Worm (Caenorhabditis elegans) whole organism, midembryonic: ENCODE data around the gene gst-22.
A peak's percentile ranks its signal among the peaks of the same experiment; 100 is the strongest.

Experiments used
- T22C8.4 ChIP-seq: fragments of 200-800 bp; sonication (Bioruptor generic); IDR thresholded peaks from 2 replicates; pipeline ENCODE4 v1.3.6; 2022; ENCODE audit warnings: missing genetic modification characterization, missing compliant biosample characterization
- cog-1 ChIP-seq: sonication (generic microtip); optimal IDR thresholded peaks from 2 replicates; lab custom pipeline; 2016; ENCODE audit warnings: missing genetic modification characterization, missing compliant biosample characterization
- flt-1 ChIP-seq: fragments of 200-800 bp; sonication (Bioruptor generic); IDR thresholded peaks from 2 replicates; pipeline ENCODE4 v1.3.6; 2022; ENCODE audit warnings: missing genetic modification characterization, missing compliant biosample characterization
- klf-2 ChIP-seq: fragments of 200-800 bp; sonication (Bioruptor generic); conservative IDR thresholded peaks from 2 replicates; pipeline ENCODE4 v1.3.6; 2022; ENCODE audit warnings: missing genetic modification reagents, missing genetic modification characterization, missing compliant biosample characterization
- med-1 ChIP-seq: sonication (generic microtip); optimal IDR thresholded peaks from 2 replicates; lab custom pipeline; 2017; ENCODE audit warnings: missing genetic modification characterization, mild to moderate bottlenecking, missing compliant biosample characterization, antibody characterized with exemption, missing genetic modification reagents; ENCODE audit not compliant: insufficient read depth
- ref-1 ChIP-seq: fragments of 200-800 bp; sonication (Bioruptor generic); conservative IDR thresholded peaks from 2 replicates; pipeline ENCODE4 v1.3.6; 2022; ENCODE audit warnings: missing genetic modification reagents, missing genetic modification characterization, missing compliant biosample characterization
- tab-1 ChIP-seq: fragments of 200-800 bp; sonication (Bioruptor generic); IDR thresholded peaks from 2 replicates; pipeline ENCODE4 v1.3.6; 2022; ENCODE audit warnings: missing genetic modification characterization, missing compliant biosample characterization
- ztf-23 ChIP-seq: fragments of 200-800 bp; sonication (Bioruptor generic); IDR thresholded peaks from 2 replicates; pipeline ENCODE4 v1.3.6; 2022; ENCODE audit warnings: missing genetic modification reagents, missing genetic modification characterization, missing compliant biosample characterization
- ztf-29 ChIP-seq: fragments of 200-800 bp; sonication (Bioruptor generic); IDR thresholded peaks from 2 replicates; pipeline ENCODE4 v1.3.6; 2022; ENCODE audit warnings: missing genetic modification reagents, missing genetic modification characterization, missing compliant biosample characterization

Gene gst-22

ce11 chrV:16224027-16224426, 8.1 kb downstream of the gst-22 start, which contains the start of gene stdh-2:
TSS of gene stdh-2 (plus strand) at chrV:16224327.
- TF ChIP-seq tab-1: no peak
- no peak for TF ChIP-seq flt-1 (GFP tag; lab: Robert Waterston, UW)

- TF ChIP-seq ztf-29: no peak
- no peak for TF ChIP-seq klf-2
- no peak for TF ChIP-seq flt-1 (GFP tag; lab: Robert Waterston, UW)
- no peak for TF ChIP-seq cog-1 (tag; lab: Kevin White, UChicago)
- no peak for TF ChIP-seq tab-1
- no peak for TF ChIP-seq T22C8.4 (GFP tag; lab: Robert Waterston, UW)
- TF ChIP-seq ref-1 (GFP tag; lab: Robert Waterston, UW): no peak
- TF ChIP-seq ztf-23 (GFP tag; lab: Robert Waterston, UW): no peak
- TF ChIP-seq med-1 (GFP tag; lab: Kevin White, UChicago): no peak
Observed at ce11 chrV:16220020-16220419, 12.1 kb downstream of the gst-22 start.

ce11 chrV:16218972-16219757, 12.9 kb downstream of the gst-22 start, which contains the start of gene glc-1:
TSS of gene glc-1 (plus strand) at chrV:16219634.
- TF ChIP-seq cog-1 (tag; lab: Kevin White, UChicago): no peak

DNA sequence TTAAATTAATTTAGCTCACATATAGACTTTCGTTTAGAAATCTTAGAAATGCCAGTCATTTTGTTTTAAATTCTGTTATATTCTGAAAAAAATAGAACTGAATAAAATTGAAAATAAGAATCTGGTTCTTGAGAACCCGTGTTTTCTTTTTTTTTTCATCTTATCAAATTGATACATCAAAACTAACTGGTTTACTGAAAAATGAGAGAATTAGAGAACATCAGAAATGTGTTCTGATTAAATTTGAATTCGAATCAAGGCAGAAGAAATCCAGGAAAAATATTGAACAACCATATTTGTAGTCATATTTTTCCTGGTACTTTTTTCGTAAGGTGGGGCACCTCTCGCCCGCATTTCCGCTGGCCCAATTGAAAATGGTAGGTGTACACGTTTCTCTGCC, 13.6 kb downstream of the gst-22 start, which contains the start of gene F11A5.15:
Gene F11A5.15 (minus strand): TSS at position 101 of the 400 bp plus-strand sequence.
- TF ChIP-seq ztf-29 (no peak), ref-1 (GFP tag; lab: Robert Waterston, UW) (no peak), tab-1 (no peak), cog-1 (tag; lab: Kevin White, UChicago) (no peak), flt-1 (GFP tag; lab: Robert Waterston, UW) (no peak), med-1 (GFP tag; lab: Kevin White, UChicago) (no peak)

DNA sequence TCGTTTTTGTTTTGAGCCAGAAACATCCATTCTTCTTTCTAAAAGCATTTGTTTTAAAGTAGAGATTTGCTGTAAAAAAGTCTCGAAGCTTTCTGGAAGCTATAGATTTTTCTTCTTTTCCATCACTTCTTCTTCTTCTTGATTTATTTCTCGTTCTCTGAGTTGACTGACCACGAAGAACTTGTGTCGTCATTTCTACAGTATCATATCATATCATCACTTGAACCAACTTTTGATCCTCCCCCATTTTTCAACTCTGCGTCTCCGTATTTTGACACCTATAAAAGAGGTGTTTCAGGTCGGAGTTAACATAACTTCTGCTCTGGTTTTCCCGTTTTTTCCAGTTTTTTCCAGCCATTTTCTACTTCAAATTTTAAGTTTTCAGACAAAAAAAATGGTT, 17.6 kb downstream of the gst-22 start, which contains the start of gene F11A5.9:
Gene F11A5.9 (plus strand): TSS at position 386 of the 400 bp plus-strand sequence.
- TF ChIP-seq ref-1 (GFP tag; lab: Robert Waterston, UW) (no peak), T22C8.4 (GFP tag; lab: Robert Waterston, UW) (no peak), tab-1 (no peak), cog-1 (tag; lab: Kevin White, UChicago) (no peak), klf-2 (no peak), ztf-23 (GFP tag; lab: Robert Waterston, UW) (no peak), flt-1 (GFP tag; lab: Robert Waterston, UW) (no peak), ztf-29 (no peak), med-1 (GFP tag; lab: Kevin White, UChicago) (no peak)

- no peak for TF ChIP-seq med-1 (GFP tag; lab: Kevin White, UChicago)
- no peak for TF ChIP-seq ref-1 (GFP tag; lab: Robert Waterston, UW)
- TF ChIP-seq ztf-23 (GFP tag; lab: Robert Waterston, UW): no peak
- no peak for TF ChIP-seq ztf-29
- no peak for TF ChIP-seq flt-1 (GFP tag; lab: Robert Waterston, UW)
- TF ChIP-seq klf-2: no peak
- no peak for TF ChIP-seq T22C8.4 (GFP tag; lab: Robert Waterston, UW)
- TF ChIP-seq tab-1: no peak
- TF ChIP-seq cog-1 (tag; lab: Kevin White, UChicago): no peak
Observed at ce11 chrV:16213323-16213722, 18.8 kb downstream of the gst-22 start.

ce11 chrV:16211713-16212112, 20.4 kb downstream of the gst-22 start:
- TF ChIP-seq ztf-29 (no peak), ref-1 (GFP tag; lab: Robert Waterston, UW) (no peak), cog-1 (tag; lab: Kevin White, UChicago) (no peak), med-1 (GFP tag; lab: Kevin White, UChicago) (no peak), T22C8.4 (GFP tag; lab: Robert Waterston, UW) (no peak), ztf-23 (GFP tag; lab: Robert Waterston, UW) (no peak), tab-1 (no peak), flt-1 (GFP tag; lab: Robert Waterston, UW) (no peak)

ce11 chrV:16210257-16211002, 21.7 kb downstream of the gst-22 start, which contains the start of gene F11A5.16:
TSS of gene F11A5.16 (plus strand) at chrV:16210952.
- TF ChIP-seq flt-1 (GFP tag; lab: Robert Waterston, UW) (no peak), tab-1 (0 out of 2 replicates have a peak, but pooled peaks have one; percentile 18)

- TF ChIP-seq T22C8.4 (GFP tag; lab: Robert Waterston, UW) (no peak), klf-2 (no peak), flt-1 (GFP tag; lab: Robert Waterston, UW) (no peak), med-1 (GFP tag; lab: Kevin White, UChicago) (no peak), ztf-23 (GFP tag; lab: Robert Waterston, UW) (no peak), tab-1 (no peak), cog-1 (tag; lab: Kevin White, UChicago) (no peak), ref-1 (GFP tag; lab: Robert Waterston, UW) (no peak), ztf-29 (no peak)
Observed at ce11 chrV:16209837-16210236, 22.2 kb downstream of the gst-22 start, which contains the start of gene oac-15. TSS of gene oac-15 (minus strand) at chrV:16209937.

DNA sequence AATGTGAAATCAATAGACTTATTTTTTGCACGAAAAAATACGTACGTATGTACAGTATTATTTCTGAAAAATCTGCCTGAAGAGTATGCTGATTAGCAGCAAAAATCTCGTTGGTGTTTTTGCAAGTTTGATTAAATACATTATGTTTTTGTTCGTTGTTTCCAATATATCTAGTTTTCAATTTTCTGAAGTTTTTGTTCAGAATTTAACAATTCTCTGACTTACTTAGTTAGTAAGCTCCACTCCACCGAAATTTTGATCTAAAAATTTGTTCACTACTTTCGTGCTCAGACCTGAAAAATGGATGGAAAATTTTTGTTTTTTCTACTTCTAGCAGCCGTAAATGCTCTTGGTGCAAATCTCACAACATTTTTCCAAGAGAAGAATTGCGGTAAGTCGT, 27.2 kb downstream of the gst-22 start, which contains the start of gene irld-26:
Gene irld-26 (plus strand): TSS at position 301 of the 400 bp plus-strand sequence.
- TF ChIP-seq flt-1 (GFP tag; lab: Robert Waterston, UW): no peak
- TF ChIP-seq tab-1: no peak
- TF ChIP-seq ref-1 (GFP tag; lab: Robert Waterston, UW): no peak
- no peak for TF ChIP-seq ztf-29
- no peak for TF ChIP-seq klf-2
- TF ChIP-seq cog-1 (tag; lab: Kevin White, UChicago): no peak
- TF ChIP-seq T22C8.4 (GFP tag; lab: Robert Waterston, UW): no peak
- no peak for TF ChIP-seq med-1 (GFP tag; lab: Kevin White, UChicago)
- TF ChIP-seq ztf-23 (GFP tag; lab: Robert Waterston, UW): no peak
